Fruit fly (Drosophila melanogaster) whole organism, wandering third instar larva: Measurements from ENCODE around the gene CDK2AP1.

Experiments
- HLH106 ChIP-seq: fragments of 200-800 bp; optimal IDR thresholded peaks from 3 replicates; lab custom pipeline; 2019; ENCODE audit warnings: missing biosample characterization, mild to moderate bottlenecking, missing genetic modification characterization, moderate library complexity
- Vsx2 ChIP-seq: fragments of 200-300, 225-300 bp; sonication (Bioruptor generic); optimal IDR thresholded peaks from 2 replicates; lab custom pipeline; 2018; ENCODE audit warnings: missing biosample characterization, missing genetic modification characterization; ENCODE audit not compliant: partially characterized antibody
- pan ChIP-seq: fragments of >200 bp; optimal IDR thresholded peaks from 2 replicates; lab custom pipeline; 2017

DNA sequence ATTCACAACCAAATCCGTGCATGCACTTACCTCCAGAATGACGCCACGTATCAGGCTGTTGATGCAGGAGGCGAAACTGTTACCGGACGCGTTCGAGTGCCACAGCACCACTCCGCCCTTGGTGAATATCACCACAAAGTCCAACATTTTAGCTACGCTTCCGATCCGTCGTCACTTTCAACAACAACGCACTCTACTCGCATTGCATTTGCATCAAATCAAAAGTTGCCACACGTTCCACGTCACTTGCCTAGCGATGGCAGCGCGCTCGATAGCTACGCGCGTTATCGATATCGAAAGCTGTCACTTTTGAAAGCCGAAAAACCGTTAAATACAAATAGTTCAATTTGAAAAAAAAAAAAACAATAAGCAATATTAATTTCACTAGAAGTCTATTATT, 8.8 kb upstream of the CDK2AP1 start, which contains the start of gene SrpRalpha:
- TF ChIP-seq pan (no peak), Vsx2 (GFP tag; lab: Kevin White, UChicago) (no peak), HLH106 (no peak)
